Worm (Caenorhabditis elegans) whole organism, L2 larva: ENCODE data around the gene sem-5.

Experiments
- aly-2 ChIP-seq: fragments of 150-350 bp; optimal IDR thresholded peaks from 2 replicates; lab custom pipeline; 2014; ENCODE audit warnings: missing biosample characterization, missing genetic modification characterization
- ama-1 ChIP-seq: fragments of 150-350 bp; optimal IDR thresholded peaks from 2 replicates; lab custom pipeline; 2018; ENCODE audit warnings: inconsistent platforms
- blmp-1 ChIP-seq: sonication (generic microtip); optimal IDR thresholded peaks from 2 replicates; lab custom pipeline; 2017; ENCODE audit warnings: missing genetic modification characterization, mild to moderate bottlenecking, missing compliant biosample characterization, antibody characterized with exemption, moderate library complexity; ENCODE audit not compliant: insufficient read depth
- fos-1 ChIP-seq: fragments of 150-350 bp; optimal IDR thresholded peaks from 2 replicates; lab custom pipeline; 2014; ENCODE audit warnings: missing biosample characterization, missing genetic modification characterization
- lin-13 ChIP-seq: fragments of 150-350 bp; optimal IDR thresholded peaks from 2 replicates; lab custom pipeline; 2014; ENCODE audit warnings: missing biosample characterization, missing genetic modification reagents, missing genetic modification characterization
- nhr-10 ChIP-seq: sonication (generic microtip); optimal IDR thresholded peaks from 2 replicates; lab custom pipeline; 2017; ENCODE audit warnings: missing biosample characterization, missing genetic modification characterization
- nhr-12 ChIP-seq: fragments of 150-350 bp; optimal IDR thresholded peaks from 2 replicates; lab custom pipeline; 2014; ENCODE audit warnings: missing biosample characterization, missing genetic modification characterization
- nhr-237 ChIP-seq: fragments of 150-350 bp; optimal IDR thresholded peaks from 2 replicates; lab custom pipeline; 2014; ENCODE audit warnings: missing biosample characterization, missing genetic modification characterization
- peb-1 ChIP-seq: fragments of 150-350 bp; optimal IDR thresholded peaks from 2 replicates; lab custom pipeline; 2014; ENCODE audit warnings: missing biosample characterization, missing genetic modification characterization
- snpc-4 ChIP-seq: fragments of 150-350 bp; optimal IDR thresholded peaks from 2 replicates; lab custom pipeline; 2014; ENCODE audit warnings: missing biosample characterization, missing genetic modification characterization
- unc-39 ChIP-seq: fragments of 150-350 bp; optimal IDR thresholded peaks from 2 replicates; lab custom pipeline; 2014; ENCODE audit warnings: missing biosample characterization, missing genetic modification characterization
- unc-62 ChIP-seq: fragments of 150-350 bp; optimal IDR thresholded peaks from 2 replicates; lab custom pipeline; 2014; ENCODE audit warnings: missing biosample characterization, missing genetic modification reagents, missing genetic modification characterization

DNA sequence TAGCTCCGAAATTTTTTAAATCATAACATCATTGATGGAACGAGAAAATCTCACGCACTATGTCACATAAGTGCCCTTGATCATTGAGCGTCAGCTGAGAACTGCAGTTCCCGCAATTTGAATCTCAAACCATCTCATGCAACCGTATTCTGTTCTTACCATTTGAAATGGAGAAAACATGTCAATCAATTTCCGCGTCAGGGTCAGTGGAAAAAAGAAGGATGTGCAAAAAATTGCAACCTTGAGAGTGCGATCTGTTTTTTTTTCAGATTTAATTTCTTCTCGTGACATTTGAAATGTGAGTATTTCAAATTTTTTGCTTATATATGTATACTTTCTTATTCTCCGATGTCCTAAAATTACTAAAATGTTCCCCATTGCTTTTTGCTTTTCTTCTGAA is 49.1 kb upstream of the sem-5 start:
- TF ChIP-seq snpc-4 (tag; lab: Kevin White, UChicago), result no peak
- no peak for TF ChIP-seq nhr-237 (tag; lab: Kevin White, UChicago)
- TF ChIP-seq unc-62 (GFP tag; lab: Kevin White, UChicago), result no peak
- no peak for TF ChIP-seq aly-2 (tag; lab: Kevin White, UChicago)
- TF ChIP-seq ama-1 (lab: Kevin White, UChicago), result no peak
- TF ChIP-seq nhr-10 (tag; lab: Kevin White, UChicago), result no peak
- TF ChIP-seq fos-1, result no peak
- TF ChIP-seq peb-1, result no peak
- TF ChIP-seq blmp-1 (tag; lab: Kevin White, UChicago), result no peak
- no peak for TF ChIP-seq lin-13 (GFP tag; lab: Kevin White, UChicago)
- no peak for TF ChIP-seq unc-39 (tag; lab: Kevin White, UChicago)
- no peak for TF ChIP-seq nhr-12
